Fruit fly (Drosophila melanogaster): ENCODE data around the gene Pgk.
A peak's percentile ranks its signal among the peaks of the same experiment; 100 is the strongest.

Pgk gene

DNA sequence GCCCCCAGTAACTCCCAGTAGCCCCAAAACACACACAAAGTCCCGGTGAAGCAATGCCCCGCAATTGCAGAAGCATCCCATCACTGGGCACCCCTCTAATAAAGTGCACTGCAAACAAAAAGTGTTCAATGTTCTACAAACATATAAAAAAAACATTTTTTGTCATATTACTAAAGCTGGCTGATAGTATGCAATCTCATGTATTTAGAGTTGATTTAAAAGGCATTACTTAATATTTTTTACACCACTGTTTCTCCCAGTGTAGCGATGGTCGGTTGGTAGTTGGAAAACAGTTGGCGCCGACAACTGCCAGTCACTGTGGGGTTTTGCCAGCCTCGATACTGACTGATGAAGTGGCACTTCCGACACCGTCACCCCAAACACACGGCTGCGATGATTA, 32.5 kb downstream of the Pgk start (continued):
- TF ChIP-seq D19A (tag; optimal IDR thresholded peaks at IDR 0.05): no peak
- TF ChIP-seq eve (GFP tag; optimal IDR thresholded peaks at IDR 0.05): no peak
- no peak for TF ChIP-seq ems (GFP tag; optimal IDR thresholded peaks at IDR 0.05)
- 0 out of 2 replicates have a peak, but pooled peaks have one; percentile 40 for TF ChIP-seq Oaz (GFP tag; IDR thresholded peaks at IDR 0.05)
- TF ChIP-seq Xrp1 (GFP tag; IDR thresholded peaks at IDR 0.05): no peak; the same call in 1 of the 2 replicates
- TF ChIP-seq HLH3B (GFP tag; IDR thresholded peaks at IDR 0.05): 0 out of 2 replicates have a peak, but pooled peaks have one; percentile 5
- TF ChIP-seq CG32532 (GFP tag; IDR thresholded peaks at IDR 0.05): peak; percentile 44; the same call in 1 of the 2 replicates
- peak; percentile 50 for TF ChIP-seq CG11504 (tag; optimal IDR thresholded peaks at IDR 0.05)
- TF ChIP-seq CG9876 (GFP tag; optimal IDR thresholded peaks at IDR 0.05): no peak
- no peak for TF ChIP-seq en (GFP tag; optimal IDR thresholded peaks at IDR 0.05)
- no peak for TF ChIP-seq CG4282 (GFP tag; optimal IDR thresholded peaks at IDR 0.05)
- peak; percentile 10 for TF ChIP-seq CoRest (tag; optimal IDR thresholded peaks at IDR 0.05)
- TF ChIP-seq schlank (tag; optimal IDR thresholded peaks at IDR 0.05): no peak
- peak; percentile 11 for TF ChIP-seq CG9727 (GFP tag; optimal IDR thresholded peaks at IDR 0.05)
- no peak for TF ChIP-seq Hr3 (GFP tag; optimal IDR thresholded peaks at IDR 0.05)
- TF ChIP-seq CG2889 (GFP tag; IDR thresholded peaks at IDR 0.05): no peak
- TF ChIP-seq kni (GFP tag; optimal IDR thresholded peaks at IDR 0.05): no peak
- TF ChIP-seq CG17385 (GFP tag; optimal IDR thresholded peaks at IDR 0.05): peak; percentile 14
- TF ChIP-seq sob (GFP tag; IDR thresholded peaks at IDR 0.05): no peak
- no peak for TF ChIP-seq bowl (GFP tag; IDR thresholded peaks at IDR 0.05)
- peak; percentile 18 for TF ChIP-seq Dip3 (GFP tag; optimal IDR thresholded peaks at IDR 0.05)
- TF ChIP-seq CG15514 (GFP tag; optimal IDR thresholded peaks at IDR 0.05): peak; percentile 10
- no peak for TF ChIP-seq bcd (GFP tag; optimal IDR thresholded peaks at IDR 0.05)
- TF ChIP-seq CG30431 (GFP tag; optimal IDR thresholded peaks at IDR 0.05): no peak
- 0 out of 3 replicates have a peak, but pooled peaks have one; percentile 38 for TF ChIP-seq ase (GFP tag; IDR thresholded peaks at IDR 0.05)
- TF ChIP-seq cwo (GFP tag; optimal IDR thresholded peaks at IDR 0.05): peak; percentile 10
- 0 out of 2 replicates have a peak, but pooled peaks have one; percentile 14 for TF ChIP-seq CG10366 (GFP tag; IDR thresholded peaks at IDR 0.05)
- no peak for TF ChIP-seq amos (GFP tag; IDR thresholded peaks at IDR 0.05; ENCODE audit: partially characterized antibody)
- no peak for TF ChIP-seq CG4424 (GFP tag; optimal IDR thresholded peaks at IDR 0.05)
- no peak for TF ChIP-seq pita (GFP tag; optimal IDR thresholded peaks at IDR 0.05)
- TF ChIP-seq pan (optimal IDR thresholded peaks at IDR 0.05): no peak
- no peak for TF ChIP-seq pan (GFP tag; optimal IDR thresholded peaks at IDR 0.05 in 1 of 2, IDR thresholded peaks at IDR 0.05 in 1 of 2)
- no peak for TF ChIP-seq CG2199 (GFP tag; IDR thresholded peaks at IDR 0.05)
- TF ChIP-seq ssp (GFP tag; IDR thresholded peaks at IDR 0.05): 0 out of 2 replicates have a peak, but pooled peaks have one; percentile 9
- no peak for TF ChIP-seq CG4404 (GFP tag; IDR thresholded peaks at IDR 0.05)
- TF ChIP-seq ERR (GFP tag; optimal IDR thresholded peaks at IDR 0.05): no peak
